Fruit fly (Drosophila melanogaster): ENCODE results near the gene mtrm.

- TF ChIP-seq CG12219 (GFP tag; optimal IDR thresholded peaks at IDR 0.05) (peak; percentile 55), pan (optimal IDR thresholded peaks at IDR 0.05) (no peak), pan (GFP tag; optimal IDR thresholded peaks at IDR 0.05 in 1 of 2, IDR thresholded peaks at IDR 0.05 in 1 of 2) (peak in 1 of 2 experiments; percentile 85), br (optimal IDR thresholded peaks at IDR 0.05) (no peak), CG13894 (tag; optimal IDR thresholded peaks at IDR 0.05) (no peak), CG18764 (GFP tag; optimal IDR thresholded peaks at IDR 0.05) (peak; percentile 34), stwl (tag; optimal IDR thresholded peaks at IDR 0.05) (peak; percentile 49), CG18262 (tag; optimal IDR thresholded peaks at IDR 0.05) (peak; percentile 71), CG15011 (GFP tag; optimal IDR thresholded peaks at IDR 0.05) (peak; percentile 62), usp (GFP tag; optimal IDR thresholded peaks at IDR 0.05) (no peak), Doc2 (GFP tag; IDR thresholded peaks at IDR 0.05) (no peak), CG13624 (GFP tag; optimal IDR thresholded peaks at IDR 0.05) (peak; percentile 85), Dbx (GFP tag; IDR thresholded peaks at IDR 0.05) (peak; percentile 83; the same call in 2 of the 3 replicates)
These were observed 29.1 kb downstream of the mtrm start, which contains the start of gene Unr for dm6 chr3L:8441745-8442575.
